Worm (Caenorhabditis elegans): ENCODE data around the gene F15E6.9.

Gene F15E6.9

DNA sequence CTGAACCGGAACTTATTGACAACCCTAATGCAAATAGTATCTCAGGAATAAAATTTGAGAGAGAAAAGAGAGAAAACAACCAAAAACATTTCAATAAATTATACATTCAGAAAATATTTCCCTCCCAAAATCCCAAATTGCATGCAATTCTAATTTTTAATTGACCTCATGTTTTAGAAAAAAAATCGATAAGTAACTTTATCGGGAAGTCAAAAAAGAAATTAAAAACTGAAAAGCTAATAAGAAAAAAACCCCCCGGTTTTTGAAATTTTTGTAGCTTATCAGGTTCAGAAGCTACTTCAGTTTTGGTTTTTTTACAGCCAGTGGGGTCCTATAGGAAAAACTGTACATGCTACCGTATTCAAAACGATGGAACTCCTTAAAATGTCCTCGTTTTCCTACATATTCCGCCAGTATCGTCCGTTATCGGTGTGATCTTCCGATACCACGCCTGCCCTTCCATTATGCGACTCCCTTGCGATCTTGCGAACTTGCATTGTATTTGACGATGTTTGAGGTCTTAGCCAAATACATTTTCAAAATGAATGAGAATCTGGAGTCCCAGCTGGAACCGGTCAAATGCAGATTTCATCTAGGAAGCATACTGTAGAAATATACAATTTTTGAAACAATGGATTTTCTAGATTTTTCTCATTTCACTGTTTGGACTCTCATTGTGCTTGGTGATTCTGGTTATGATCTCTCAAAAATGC is 37.4 kb upstream of the F15E6.9 start, which contains the start of the genes W03B1.3 and oac-51:
W03B1.3 (minus strand) TSS at position 101 of the 713 bp plus-strand sequence.
oac-51 (plus strand) TSS at position 663 of the 713 bp plus-strand sequence.
- TF ChIP-seq nhr-237 (tag; optimal IDR thresholded peaks at IDR 0.05) (no peak), R02D3.7 (tag; optimal IDR thresholded peaks at IDR 0.05) (no peak), eor-1 (tag; optimal IDR thresholded peaks at IDR 0.05) (no peak), elt-3 (tag; optimal IDR thresholded peaks at IDR 0.05) (no peak), jun-1 (tag; optimal IDR thresholded peaks at IDR 0.05) (no peak), mdl-1 (tag; optimal IDR thresholded peaks at IDR 0.05) (no peak), zag-1 (tag; optimal IDR thresholded peaks at IDR 0.05) (no peak), sea-2 (GFP tag; optimal IDR thresholded peaks at IDR 0.05) (no peak)

DNA sequence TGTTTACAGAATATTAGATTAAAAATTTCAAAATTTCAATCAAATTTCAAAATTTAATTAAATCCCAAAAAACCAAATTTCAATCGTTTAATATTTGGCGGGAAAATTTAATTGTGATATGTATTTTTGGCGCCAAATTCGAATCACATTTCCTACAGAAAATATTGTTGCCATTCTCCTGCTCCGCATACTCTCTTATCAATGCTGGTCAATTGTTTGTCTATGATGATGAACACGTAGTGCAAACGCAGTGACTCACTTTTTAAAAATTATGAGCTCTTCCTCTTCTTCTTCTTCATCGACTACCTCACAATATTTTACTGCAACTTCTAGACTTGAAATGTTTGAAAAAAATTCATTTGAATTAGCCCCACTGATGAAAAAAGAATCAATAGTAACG is 27.6 kb upstream of the F15E6.9 start, which contains the start of gene trpl-2:
trpl-2 (plus strand) TSS at position 210 of the 400 bp plus-strand sequence.
- TF ChIP-seq elt-2 (tag; optimal IDR thresholded peaks at IDR 0.05) (peak; percentile 22), R02D3.7 (tag; optimal IDR thresholded peaks at IDR 0.05) (no peak)

DNA sequence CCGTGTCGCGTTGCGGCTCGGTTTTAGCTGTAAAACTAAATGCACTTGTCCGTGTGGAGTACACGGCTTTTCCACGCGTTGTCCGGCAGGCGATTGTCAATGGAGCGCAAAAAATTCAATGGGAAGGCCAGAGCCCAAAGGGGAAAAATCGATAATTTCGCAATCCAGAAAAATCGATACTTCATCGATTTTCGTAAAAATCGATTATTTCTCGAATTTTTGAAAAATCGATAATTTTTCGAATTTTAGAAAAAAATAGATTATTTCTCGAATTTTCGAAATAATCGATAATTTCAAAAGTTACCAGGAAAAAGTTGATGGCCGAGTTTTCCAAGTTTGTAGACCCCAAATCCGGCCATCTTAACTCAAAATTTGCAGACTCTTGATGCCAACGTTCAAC is 20.6 kb upstream of the F15E6.9 start:
- peak; percentile 92 for TF ChIP-seq ceh-28 (tag; optimal IDR thresholded peaks at IDR 0.05)
- no peak for TF ChIP-seq nfya-1 (tag; optimal IDR thresholded peaks at IDR 0.05; ENCODE audit: insufficient read depth)

DNA sequence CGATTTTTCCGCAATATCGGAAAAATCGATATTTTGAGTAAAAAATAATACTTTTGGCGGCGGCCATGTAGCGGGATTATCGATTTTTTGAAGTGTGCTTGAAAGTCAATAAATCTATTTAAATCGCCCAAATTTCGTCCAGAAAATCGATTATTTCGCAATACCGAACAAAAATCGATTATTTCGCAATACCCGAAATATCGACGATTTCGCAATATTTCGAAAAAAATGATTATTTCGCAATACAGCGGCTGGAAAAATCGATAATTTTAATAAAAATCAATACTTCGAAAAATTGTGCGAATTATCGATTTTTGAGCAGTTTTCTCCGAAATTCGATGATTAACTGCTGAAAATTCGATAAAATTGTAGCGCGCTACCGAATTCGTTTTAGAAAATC is 19.2 kb upstream of the F15E6.9 start:
- TF ChIP-seq lsy-12 (tag; optimal IDR thresholded peaks at IDR 0.05) = no peak
- no peak for TF ChIP-seq nhr-237 (tag; optimal IDR thresholded peaks at IDR 0.05)
- no peak for TF ChIP-seq nhr-67 (tag; optimal IDR thresholded peaks at IDR 0.05)

DNA sequence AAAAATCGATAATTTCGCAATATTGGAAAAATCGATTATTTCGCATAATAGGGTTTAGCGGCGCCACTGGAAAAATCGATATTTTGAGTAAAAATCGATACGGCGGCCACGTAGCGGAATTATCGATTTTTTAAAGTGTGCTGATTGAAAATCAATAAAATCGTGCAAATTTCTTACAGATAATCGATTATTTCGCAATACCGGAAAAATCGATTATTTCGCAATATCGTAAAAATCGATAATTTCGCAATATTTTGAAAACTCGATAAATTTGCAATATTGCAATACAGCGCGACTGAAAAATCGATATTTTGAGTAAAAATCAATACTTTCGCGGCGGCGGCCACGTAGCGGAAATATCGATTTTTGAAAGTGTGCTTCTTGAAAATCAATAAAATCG is 18.8 kb upstream of the F15E6.9 start:
- TF ChIP-seq ceh-28 (tag; optimal IDR thresholded peaks at IDR 0.05) (peak; percentile 96), ztf-4 (tag; optimal IDR thresholded peaks at IDR 0.05) (no peak), ceh-82 (tag; optimal IDR thresholded peaks at IDR 0.05) (no peak)

DNA sequence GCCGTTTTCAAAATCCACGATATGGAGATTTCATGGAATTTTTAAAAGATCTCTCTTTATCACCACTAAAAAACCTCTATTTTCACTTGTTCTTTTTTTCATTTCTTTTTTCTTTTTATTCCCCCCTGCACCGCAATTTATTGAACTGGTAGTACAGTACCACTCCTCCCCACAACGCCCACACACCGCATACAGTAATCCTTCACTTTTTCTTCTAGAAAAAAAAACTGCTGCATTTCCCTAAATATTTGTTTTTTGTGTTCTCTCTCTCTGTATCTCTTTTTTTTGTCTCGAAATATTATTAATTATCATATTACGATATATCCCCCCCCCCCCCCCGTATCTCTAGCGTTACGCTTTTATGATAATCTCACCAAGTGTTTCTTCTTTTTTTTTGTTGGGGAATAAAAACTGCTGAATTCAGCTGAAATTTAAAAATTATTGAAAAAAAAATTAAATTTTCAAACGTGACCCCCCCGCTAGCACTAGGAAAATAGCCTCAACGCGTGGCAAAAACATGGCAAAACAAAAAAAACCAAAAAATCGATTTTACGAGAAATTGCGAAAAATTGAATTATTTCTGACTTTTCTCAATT is 18.0 kb upstream of the F15E6.9 start, which contains the start of gene Y24D9B.1:
Y24D9B.1 (plus strand) TSS at position 546 of the 596 bp plus-strand sequence.
- no peak for TF ChIP-seq skn-1 (tag; optimal IDR thresholded peaks at IDR 0.05)

DNA sequence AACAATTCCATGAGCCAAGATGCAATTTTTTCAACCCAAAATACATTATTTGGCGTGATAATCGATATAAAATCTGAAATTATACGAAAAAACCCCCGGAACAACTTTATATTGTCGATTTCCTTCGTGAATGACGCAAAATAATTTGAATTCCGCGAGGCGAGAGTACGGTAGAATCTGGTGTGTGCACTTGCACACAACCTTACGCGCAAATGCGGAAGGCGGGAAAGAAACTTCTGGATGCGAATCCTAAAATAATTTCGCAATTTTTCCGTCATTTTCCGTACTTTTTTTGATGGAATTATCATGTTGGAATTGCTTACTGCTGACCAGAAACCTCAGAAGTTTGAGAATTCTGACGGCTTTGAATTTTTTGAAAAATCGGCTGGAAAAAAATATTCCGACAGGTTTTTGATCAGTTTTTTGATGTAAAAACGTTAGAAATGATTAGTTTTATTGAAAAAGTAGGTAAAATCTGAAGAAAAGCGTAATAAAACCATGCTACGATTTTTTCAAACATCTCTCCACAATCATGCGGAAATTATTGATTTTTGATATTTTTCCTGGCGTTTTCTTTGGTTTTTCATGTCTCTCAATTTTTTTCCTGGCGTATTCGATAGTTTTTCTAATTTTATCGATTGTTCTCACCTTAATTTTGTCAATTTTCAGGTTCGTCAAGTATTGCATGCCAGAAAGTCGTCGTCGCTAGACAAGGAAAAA is 8.5 kb upstream of the F15E6.9 start, which contains the start of gene set-9:
set-9 (plus strand) TSS at position 670 of the 720 bp plus-strand sequence.
- TF ChIP-seq elt-1 (tag; optimal IDR thresholded peaks at IDR 0.05) (no peak), mml-1 (tag; optimal IDR thresholded peaks at IDR 0.05) (no peak), elt-2 (tag; optimal IDR thresholded peaks at IDR 0.05) (no peak), pqm-1 (tag; optimal IDR thresholded peaks at IDR 0.05) (no peak), fkh-2 (tag; optimal IDR thresholded peaks at IDR 0.05) (no peak), snpc-4 (tag; optimal IDR thresholded peaks at IDR 0.05) (no peak), aly-2 (tag; optimal IDR thresholded peaks at IDR 0.05) (no peak), unc-39 (tag; optimal IDR thresholded peaks at IDR 0.05) (no peak), elt-3 (tag; optimal IDR thresholded peaks at IDR 0.05) (no peak)

DNA sequence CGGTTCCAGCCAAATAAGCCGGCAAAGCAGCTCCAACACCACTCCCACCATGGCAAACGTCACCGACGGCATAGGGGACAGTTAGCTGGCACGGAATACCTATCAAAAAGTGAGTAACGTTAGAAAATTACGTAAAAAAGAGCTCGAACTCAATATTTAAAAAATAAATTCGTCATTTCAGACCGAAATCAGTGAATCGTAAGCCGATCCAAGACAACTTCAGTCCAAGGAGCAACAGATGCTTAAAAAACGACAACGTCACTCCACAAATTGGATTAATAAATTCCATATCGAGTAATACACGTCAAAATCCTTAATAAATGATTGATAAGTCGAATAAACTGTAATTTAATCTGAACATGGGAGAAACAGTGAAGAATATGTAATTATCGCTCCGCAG is 7.4 kb upstream of the F15E6.9 start:
- no peak for TF ChIP-seq ceh-82 (tag; optimal IDR thresholded peaks at IDR 0.05)

All from whole organism, L3 larva.